Worm (Caenorhabditis elegans) whole organism, young adult: Measurements from ENCODE around the gene pigm-1.

ENCODE experiments used
- B0261.1 ChIP-seq: sonication (generic microtip); optimal IDR thresholded peaks from 2 replicates; lab custom pipeline; 2016; ENCODE audit warnings: mild to moderate bottlenecking, missing genetic modification characterization, moderate library complexity, missing compliant biosample characterization
- C06A6.2 ChIP-seq: fragments of 200-800 bp; sonication (Bioruptor generic); conservative IDR thresholded peaks from 2 replicates; pipeline ENCODE4 v1.3.6; 2022; ENCODE audit warnings: missing genetic modification characterization, missing compliant biosample characterization
- F23B12.7 ChIP-seq: sonication (generic microtip); optimal IDR thresholded peaks from 2 replicates; lab custom pipeline; 2017; ENCODE audit warnings: missing genetic modification characterization, mild to moderate bottlenecking, missing compliant biosample characterization, antibody characterized with exemption, moderate library complexity; ENCODE audit not compliant: insufficient read depth
- F37B4.10 ChIP-seq: fragments of 200-800 bp; sonication (Bioruptor generic); IDR thresholded peaks from 2 replicates; pipeline ENCODE4 v1.3.6; 2022; ENCODE audit warnings: missing genetic modification characterization, missing compliant biosample characterization
- F49E8.2 ChIP-seq: sonication (generic microtip); optimal IDR thresholded peaks from 3 replicates; lab custom pipeline; 2017; ENCODE audit warnings: missing genetic modification characterization, mild to moderate bottlenecking, missing compliant biosample characterization, antibody characterized with exemption, moderate library complexity; ENCODE audit not compliant: insufficient read depth
- F55B11.4 ChIP-seq: sonication (generic microtip); optimal IDR thresholded peaks from 2 replicates; lab custom pipeline; 2016; ENCODE audit warnings: missing compliant biosample characterization, missing genetic modification characterization, borderline replicate concordance; ENCODE audit not compliant: insufficient read depth
- F57A8.1 ChIP-seq: fragments of 200-800 bp; sonication (Bioruptor generic); optimal IDR thresholded peaks from 2 replicates; lab custom pipeline; 2018; ENCODE audit warnings: mild to moderate bottlenecking, missing genetic modification characterization, moderate library complexity, missing compliant biosample characterization
- Y53F4B.3 ChIP-seq: fragments of 200-800 bp; sonication (Bioruptor generic); IDR thresholded peaks from 2 replicates; pipeline ENCODE4 v1.3.6; 2022; ENCODE audit warnings: missing genetic modification reagents, missing genetic modification characterization, missing compliant biosample characterization
- Y53G8AR.9 ChIP-seq: fragments of 200-800 bp; sonication (Bioruptor generic); conservative IDR thresholded peaks from 2 replicates; pipeline ENCODE4 v1.3.6; 2022; ENCODE audit warnings: missing genetic modification reagents, missing genetic modification characterization, missing compliant biosample characterization
- Y56A3A.18 ChIP-seq: fragments of 200-800 bp; sonication (Bioruptor generic); IDR thresholded peaks from 2 replicates; pipeline ENCODE4 v1.3.6; 2022; ENCODE audit warnings: missing genetic modification reagents, missing genetic modification characterization, missing compliant biosample characterization
- Y67H2A.10 ChIP-seq: fragments of 200-800 bp; sonication (Bioruptor generic); conservative IDR thresholded peaks from 2 replicates; pipeline ENCODE4 v1.3.6; 2022; ENCODE audit warnings: missing genetic modification reagents, missing genetic modification characterization, missing compliant biosample characterization
- ZK185.1 ChIP-seq: sonication (generic microtip); optimal IDR thresholded peaks from 2 replicates; lab custom pipeline; 2016; ENCODE audit warnings: mild to moderate bottlenecking, missing genetic modification characterization, missing compliant biosample characterization; ENCODE audit not compliant: poor library complexity, severe bottlenecking
- aptf-3 ChIP-seq: fragments of 200-800 bp; sonication (Bioruptor generic); IDR thresholded peaks from 2 replicates; pipeline ENCODE4 v1.3.6; 2022; ENCODE audit warnings: missing genetic modification characterization, missing compliant biosample characterization
- athp-1 ChIP-seq: sonication (generic microtip); optimal IDR thresholded peaks from 2 replicates; lab custom pipeline; 2017; ENCODE audit warnings: mild to moderate bottlenecking, missing genetic modification characterization, missing compliant biosample characterization
- dox-1 ChIP-seq: fragments of 200-800 bp; sonication (Bioruptor generic); IDR thresholded peaks from 2 replicates; pipeline ENCODE4 v1.3.6; 2022; ENCODE audit warnings: missing genetic modification reagents, missing genetic modification characterization, missing compliant biosample characterization
- gei-17 ChIP-seq: fragments of 200-800 bp; sonication (Bioruptor generic); optimal IDR thresholded peaks from 2 replicates; lab custom pipeline; 2018; ENCODE audit warnings: mild to moderate bottlenecking, missing genetic modification characterization, missing compliant biosample characterization
- let-607 ChIP-seq, 2 experiments: fragments of 200-800 bp in 1 of 2; sonication (Bioruptor generic) in 1 of 2; sonication (generic microtip) in 1 of 2; optimal IDR thresholded peaks; 2 replicates each; lab custom pipeline; 2016 to 2018; ENCODE audit warnings: mild to moderate bottlenecking in 2 of 2, missing compliant biosample characterization in 2 of 2, missing genetic modification characterization in 2 of 2, moderate library complexity in 2 of 2, missing genotype in 1 of 2
- lin-35 ChIP-seq, 3 experiments: fragments of 150-350 bp in 2 of 3; sonication (generic microtip) in 1 of 3; optimal IDR thresholded peaks; 2 replicates each; lab custom pipeline; 2014 to 2018; ENCODE audit warnings: missing biosample characterization in 3 of 3, missing genetic modification characterization in 3 of 3, missing genetic modification reagents in 3 of 3
- lsy-27 ChIP-seq: sonication (generic microtip); optimal IDR thresholded peaks from 2 replicates; lab custom pipeline; 2017; ENCODE audit warnings: missing genetic modification characterization, mild to moderate bottlenecking, missing compliant biosample characterization, antibody characterized with exemption, missing genotype, borderline replicate concordance; ENCODE audit not compliant: insufficient read depth
- madf-10 ChIP-seq: sonication (generic microtip); optimal IDR thresholded peaks from 2 replicates; lab custom pipeline; 2016; ENCODE audit warnings: mild to moderate bottlenecking, missing genetic modification characterization, missing compliant biosample characterization
- madf-3 ChIP-seq: fragments of 200-800 bp; sonication (Bioruptor generic); IDR thresholded peaks from 2 replicates; pipeline ENCODE4 v1.3.6; 2022; ENCODE audit warnings: missing genetic modification reagents, missing genetic modification characterization, missing compliant biosample characterization
- madf-6 ChIP-seq: fragments of 200-800 bp; sonication (Bioruptor generic); IDR thresholded peaks from 2 replicates; pipeline ENCODE4 v1.3.6; 2022; ENCODE audit warnings: missing genetic modification reagents, missing genetic modification characterization, missing compliant biosample characterization
- mcd-1 ChIP-seq: fragments of 200-800 bp; sonication (Bioruptor generic); IDR thresholded peaks from 2 replicates; pipeline ENCODE4 v1.3.6; 2022; ENCODE audit warnings: missing genetic modification reagents, missing genetic modification characterization, missing compliant biosample characterization
- nfya-1 ChIP-seq: sonication (generic microtip); optimal IDR thresholded peaks from 2 replicates; lab custom pipeline; 2017; ENCODE audit warnings: antibody characterized with exemption, missing compliant biosample characterization, missing genetic modification characterization, borderline replicate concordance; ENCODE audit not compliant: insufficient read depth
- nhr-80 ChIP-seq: sonication (generic microtip); optimal IDR thresholded peaks from 2 replicates; lab custom pipeline; 2016; ENCODE audit warnings: missing genetic modification characterization, missing compliant biosample characterization
- rcor-1 ChIP-seq: fragments of 200-800 bp; sonication (Bioruptor generic); IDR thresholded peaks from 2 replicates; pipeline ENCODE4 v1.3.6; 2022; ENCODE audit warnings: missing genetic modification reagents, missing genetic modification characterization, missing compliant biosample characterization
- repo-1 ChIP-seq: sonication (generic microtip); optimal IDR thresholded peaks from 2 replicates; lab custom pipeline; 2017; ENCODE audit warnings: mild to moderate bottlenecking, missing genetic modification characterization, missing compliant biosample characterization
- sea-2 ChIP-seq: fragments of 200-800 bp; sonication (Bioruptor generic); IDR thresholded peaks from 2 replicates; pipeline ENCODE4 v1.3.6; 2022; ENCODE audit warnings: missing genetic modification characterization, missing compliant biosample characterization
- snpc-1.3 ChIP-seq: sonication (generic microtip); optimal IDR thresholded peaks from 2 replicates; lab custom pipeline; 2017; ENCODE audit warnings: missing genetic modification characterization, mild to moderate bottlenecking, missing compliant biosample characterization, antibody characterized with exemption, moderate library complexity, missing genotype, missing genetic modification reagents; ENCODE audit not compliant: insufficient read depth
- tbp1 ChIP-seq: fragments of 200-800 bp; sonication (Bioruptor generic); optimal IDR thresholded peaks from 2 replicates; lab custom pipeline; 2018; ENCODE audit warnings: mild to moderate bottlenecking, missing genetic modification characterization, missing compliant biosample characterization
- xnd-1 ChIP-seq: sonication (generic microtip); optimal IDR thresholded peaks from 2 replicates; lab custom pipeline; 2016; ENCODE audit warnings: missing genotype, missing genetic modification reagents, missing genetic modification characterization, missing compliant biosample characterization
- ztf-18 ChIP-seq: sonication (generic microtip); optimal IDR thresholded peaks from 2 replicates; lab custom pipeline; 2016; ENCODE audit warnings: missing genotype, mild to moderate bottlenecking, missing genetic modification characterization, missing compliant biosample characterization
- ztf-22 ChIP-seq: fragments of 200-800 bp; sonication (Bioruptor generic); optimal IDR thresholded peaks from 2 replicates; lab custom pipeline; 2018; ENCODE audit warnings: mild to moderate bottlenecking, missing genetic modification characterization, moderate library complexity, missing compliant biosample characterization
- ztf-26 ChIP-seq: sonication (generic microtip); optimal IDR thresholded peaks from 2 replicates; lab custom pipeline; 2017; ENCODE audit warnings: missing genetic modification characterization, missing compliant biosample characterization

pigm-1 gene

DNA sequence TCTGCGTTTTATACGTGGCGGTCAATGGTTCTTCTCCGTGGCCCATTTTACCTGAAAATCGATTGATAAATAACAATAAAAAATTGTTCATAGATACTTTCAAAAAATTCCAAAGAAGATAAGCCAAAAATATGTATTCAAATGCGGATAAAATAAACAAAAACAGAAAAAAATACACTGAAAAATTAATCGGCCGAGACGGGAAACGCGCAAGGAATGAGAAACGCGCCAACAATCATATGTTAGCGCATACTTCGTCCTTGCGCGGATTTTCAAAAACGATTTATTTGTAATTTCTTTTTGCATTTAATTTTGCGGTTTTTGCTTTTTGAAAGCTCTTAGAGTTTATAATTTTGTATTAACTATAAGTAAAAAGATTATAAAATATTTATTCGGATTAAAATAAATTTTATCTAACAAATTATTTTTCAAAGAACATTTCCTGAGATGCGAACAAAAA lies 2.6 kb upstream of the pigm-1 start, which contains the start of gene nduf-11 (continued):
- TF ChIP-seq Y56A3A.18 (GFP tag; lab: Robert Waterston, UW) (0 out of 2 replicates have a peak, but pooled peaks have one; percentile 57), Y53G8AR.9 (GFP tag; lab: Robert Waterston, UW) (peak; percentile 77), snpc-1.3 (tag; lab: Kevin White, UChicago) (no peak), F49E8.2 (tag; lab: Kevin White, UChicago) (no peak), ztf-22 (GFP tag; lab: Kevin White, UChicago) (no peak), dox-1 (peak; percentile 61), F55B11.4 (tag; lab: Kevin White, UChicago) (no peak), Y53F4B.3 (GFP tag; lab: Robert Waterston, UW) (no peak), rcor-1 (GFP tag; lab: Robert Waterston, UW) (peak; percentile 51), lsy-27 (tag; lab: Kevin White, UChicago) (no peak), tbp1 (peak; percentile 63), Y67H2A.10 (GFP tag; lab: Robert Waterston, UW) (no peak), madf-6 (GFP tag; lab: Robert Waterston, UW) (peak; percentile 80), repo-1 (tag; lab: Kevin White, UChicago) (peak; percentile 60), aptf-3 (GFP tag; lab: Robert Waterston, UW) (no peak), xnd-1 (tag; lab: Kevin White, UChicago) (peak; percentile 69), ZK185.1 (peak; percentile 75), ztf-18 (tag; lab: Kevin White, UChicago) (peak; percentile 98), athp-1 (peak; percentile 38), nfya-1 (tag; lab: Kevin White, UChicago) (no peak), nhr-80 (tag; lab: Kevin White, UChicago) (peak; percentile 32), mcd-1 (GFP tag; lab: Robert Waterston, UW) (peak; percentile 90), madf-10 (tag; lab: Kevin White, UChicago) (peak; percentile 30), F37B4.10 (GFP tag; lab: Robert Waterston, UW) (no peak), B0261.1 (no peak), gei-17 (GFP tag; lab: Kevin White, UChicago) (no peak), ztf-26 (peak; percentile 34)
- TF ChIP-seq, all 124 proteins: peak for 50

DNA sequence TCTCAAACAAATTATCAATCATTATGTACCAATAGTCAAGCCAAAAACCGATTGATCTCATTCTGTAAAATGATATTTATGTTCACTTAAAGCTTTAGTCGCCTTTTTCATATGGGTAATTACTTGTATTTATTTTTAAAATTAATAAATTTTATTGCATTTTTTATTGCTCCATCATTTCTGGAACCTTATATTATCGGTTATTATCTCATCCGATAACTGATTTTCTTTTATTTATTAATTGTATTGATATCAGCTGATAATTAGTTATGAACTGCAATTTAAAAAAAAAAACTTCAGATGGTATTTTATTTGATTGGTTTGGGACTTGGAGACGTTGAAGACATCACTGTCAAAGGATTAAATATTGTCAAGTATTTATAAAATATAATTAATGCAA lies 1.6 kb downstream of the pigm-1 start, which contains the start of gene dph-5:
Gene dph-5 (plus strand): TSS at position 301 of the 400 bp plus-strand sequence.
- TF ChIP-seq nfya-1 (tag; lab: Kevin White, UChicago): no peak
- no peak for TF ChIP-seq madf-3 (GFP tag; lab: Robert Waterston, UW)
- no peak for TF ChIP-seq F23B12.7 (tag; lab: Kevin White, UChicago)

DNA sequence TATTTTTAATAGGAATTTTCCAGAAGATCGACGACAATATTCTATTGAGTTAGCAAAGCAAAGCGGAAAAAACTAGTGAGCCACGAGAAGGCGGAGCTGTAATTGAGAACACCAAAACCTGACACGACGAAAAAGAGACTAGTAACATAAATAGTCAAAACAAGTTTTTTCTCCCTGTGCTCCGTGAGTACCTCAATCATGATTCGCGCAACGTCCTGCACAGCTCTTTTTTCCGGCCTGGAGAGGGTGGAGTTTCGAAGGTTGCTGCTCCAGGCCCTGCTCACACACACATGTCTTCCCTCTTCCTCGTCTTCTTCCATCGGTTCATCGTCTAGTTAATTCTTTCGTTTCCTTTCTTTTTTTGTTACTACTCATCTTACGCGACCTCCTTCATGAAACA lies 3.4 kb downstream of the pigm-1 start, which contains the start of gene clh-2:
Gene clh-2 (plus strand): TSS at position 301 of the 400 bp plus-strand sequence.
- no peak for TF ChIP-seq lin-35 (GFP tag; optimal IDR thresholded peaks at IDR 0.05; lab: Kevin White, UChicago)
- no peak for TF ChIP-seq F57A8.1 (GFP tag; lab: Kevin White, UChicago)
- no peak for TF ChIP-seq let-607 (tag; optimal IDR thresholded peaks at IDR 0.05; lab: Kevin White, UChicago)
- TF ChIP-seq repo-1 (tag; lab: Kevin White, UChicago): no peak
- TF ChIP-seq sea-2 (GFP tag; lab: Robert Waterston, UW): no peak
- TF ChIP-seq Y53G8AR.9 (GFP tag; lab: Robert Waterston, UW): 0 out of 2 replicates have a peak, but pooled peaks have one; percentile 40
- TF ChIP-seq C06A6.2 (GFP tag; lab: Robert Waterston, UW): no peak
